Fruit fly (Drosophila melanogaster) whole organism, prepupa: ENCODE data around the gene Kebab.

Experiments
- Blimp-1 ChIP-seq: fragments of 200-800 bp; sonication (Bioruptor generic); optimal IDR thresholded peaks from 3 replicates; lab custom pipeline; 2017; ENCODE audit warnings: missing biosample characterization, missing genetic modification characterization, mild to moderate bottlenecking, moderate library complexity, missing genetic modification reagents
- CG15336 ChIP-seq: fragments of 200-800 bp; sonication (Bioruptor generic); IDR thresholded peaks from 2 replicates; pipeline ENCODE4 v1.3.6; 2022; ENCODE audit warnings: missing biosample characterization, missing genetic modification characterization
- CG32006 ChIP-seq: fragments of 200-800 bp; sonication (Bioruptor generic); optimal IDR thresholded peaks from 3 replicates; lab custom pipeline; 2017; ENCODE audit warnings: missing biosample characterization, mild to moderate bottlenecking, missing genetic modification characterization
- Sox15 ChIP-seq: fragments of 200-800 bp; sonication (Bioruptor generic); optimal IDR thresholded peaks from 3 replicates; lab custom pipeline; 2016; ENCODE audit warnings: missing biosample characterization, missing genetic modification characterization
- dac ChIP-seq: fragments of 200-800 bp; sonication (Bioruptor generic); optimal IDR thresholded peaks from 2 replicates; lab custom pipeline; 2017; ENCODE audit warnings: missing biosample characterization, mild to moderate bottlenecking, missing genetic modification characterization
- lz ChIP-seq: fragments of 200-800 bp; sonication (Bioruptor generic); optimal IDR thresholded peaks from 3 replicates; lab custom pipeline; 2016; ENCODE audit warnings: missing biosample characterization, missing genetic modification characterization
- salr ChIP-seq, 2 experiments: fragments of 200-800 bp; sonication (Bioruptor generic); optimal IDR thresholded peaks; 3 replicates each; lab custom pipeline; 2016 to 2018; ENCODE audit warnings: missing biosample characterization in 2 of 2, missing genetic modification characterization in 2 of 2, mild to moderate bottlenecking in 1 of 2

- no peak for TF ChIP-seq Sox15 (GFP tag; lab: Kevin White, UChicago)
- no peak for TF ChIP-seq lz (GFP tag; lab: Kevin White, UChicago)
- TF ChIP-seq salr (GFP tag; optimal IDR thresholded peaks at IDR 0.05; lab: Kevin White, UChicago): no peak
- TF ChIP-seq CG15336 (GFP tag; lab: Robert Waterston, UW): no peak
- TF ChIP-seq dac (GFP tag; lab: Kevin White, UChicago): no peak
- TF ChIP-seq CG32006: no peak
- TF ChIP-seq Blimp-1 (GFP tag; lab: Kevin White, UChicago): no peak
Observed at dm6 chr2L:2054289-2054688, 9.0 kb downstream of the Kebab start, which contains the start of gene Or22c.
